Worm (Caenorhabditis elegans) whole organism, L4/young adult: Measurements from ENCODE around the gene spsb-2.

ENCODE experiments used
- W03F9.2 ChIP-seq: fragments of 150-350 bp; optimal IDR thresholded peaks from 2 replicates; lab custom pipeline; 2014; ENCODE audit warnings: missing biosample characterization, missing genetic modification characterization
- him-1 ChIP-seq: sonication (generic microtip); optimal IDR thresholded peaks from 2 replicates; lab custom pipeline; 2016; ENCODE audit warnings: missing genotype, missing genetic modification reagents, missing genetic modification characterization, missing compliant biosample characterization

DNA sequence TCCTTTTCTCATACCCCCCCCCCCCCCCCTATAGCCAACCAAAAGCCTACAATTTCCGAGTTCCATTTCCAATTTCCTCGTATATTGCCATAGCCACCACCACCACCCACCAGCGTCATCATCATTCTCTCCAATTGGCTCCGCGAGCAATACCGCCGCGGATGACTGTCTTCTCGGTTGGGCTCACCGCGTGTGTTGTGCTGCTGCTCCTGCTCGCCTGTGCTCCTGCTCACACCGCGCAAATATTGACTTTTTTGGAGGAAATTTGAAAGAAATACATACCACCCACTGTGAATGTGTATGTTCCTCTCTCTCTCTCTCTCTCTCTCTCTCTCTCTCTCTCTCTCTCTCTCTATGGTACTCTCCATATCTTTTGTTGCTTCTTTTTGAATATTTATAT, 34.5 kb downstream of the spsb-2 start:
- TF ChIP-seq him-1 = no peak
- TF ChIP-seq W03F9.2 = no peak
